Fruit fly (Drosophila melanogaster) whole organism, embryonic: Measurements from ENCODE around the gene CG7551.

Experiments
- B-H2 ChIP-seq: fragments of 200-800 bp; sonication (Bioruptor generic); optimal IDR thresholded peaks from 2 replicates; lab custom pipeline; 2018; ENCODE audit warnings: missing biosample characterization, mild to moderate bottlenecking, missing genetic modification characterization
- BEAF-32 ChIP-seq: fragments of 200-800 bp; sonication (Bioruptor generic); optimal IDR thresholded peaks from 3 replicates; lab custom pipeline; 2017; ENCODE audit warnings: missing biosample characterization, missing genetic modification characterization, mild to moderate bottlenecking, moderate library complexity, missing genetic modification reagents
- CG10274 ChIP-seq: fragments of 200-800 bp; sonication (Bioruptor generic); optimal IDR thresholded peaks from 3 replicates; lab custom pipeline; 2017; ENCODE audit warnings: missing biosample characterization, mild to moderate bottlenecking, missing genetic modification characterization
- CG11093 ChIP-seq: fragments of 200-800 bp; sonication (Bioruptor generic); IDR thresholded peaks from 3 replicates; pipeline ENCODE4 v1.3.6; 2022; ENCODE audit warnings: missing biosample characterization, missing genetic modification characterization
- CG11723 ChIP-seq: fragments of 200-800 bp; sonication (Bioruptor generic); optimal IDR thresholded peaks from 2 replicates; lab custom pipeline; 2017; ENCODE audit warnings: missing biosample characterization, mild to moderate bottlenecking, missing genetic modification characterization
- CG13894 ChIP-seq: fragments of 200-800 bp; sonication (Bioruptor generic); optimal IDR thresholded peaks from 3 replicates; lab custom pipeline; 2018; ENCODE audit warnings: missing biosample characterization, mild to moderate bottlenecking, missing genetic modification characterization, moderate library complexity
- CG14050 ChIP-seq: fragments of 200-800 bp; sonication (Bioruptor generic); IDR thresholded peaks from 3 replicates; pipeline ENCODE4 v1.3.6; 2022; ENCODE audit warnings: missing biosample characterization, missing genetic modification characterization
- CG15269 ChIP-seq: fragments of 200-800 bp; sonication (Bioruptor generic); optimal IDR thresholded peaks from 2 replicates; lab custom pipeline; 2018; ENCODE audit warnings: missing biosample characterization, mild to moderate bottlenecking, missing genetic modification characterization, moderate library complexity
- CG2129 ChIP-seq: fragments of 200-800 bp; sonication (Bioruptor generic); IDR thresholded peaks from 2 replicates; pipeline ENCODE4 v1.3.6; 2022; ENCODE audit warnings: missing biosample characterization, missing genetic modification characterization; ENCODE audit not compliant: partially characterized antibody
- CG30403 ChIP-seq: fragments of 200-800 bp; sonication (Bioruptor generic); optimal IDR thresholded peaks from 3 replicates; lab custom pipeline; 2016; ENCODE audit warnings: missing biosample characterization, missing genetic modification characterization
- CG4328 ChIP-seq: fragments of 200-800 bp; sonication (Bioruptor generic); optimal IDR thresholded peaks from 3 replicates; lab custom pipeline; 2017; ENCODE audit warnings: missing biosample characterization, missing genetic modification reagents, missing genetic modification characterization
- CG4730 ChIP-seq: fragments of 200-800 bp; sonication (Bioruptor generic); IDR thresholded peaks from 2 replicates; pipeline ENCODE4 v1.3.6; 2022; ENCODE audit warnings: missing biosample characterization, missing genetic modification characterization
- CG6813 ChIP-seq: fragments of 200-800 bp; sonication (Bioruptor generic); optimal IDR thresholded peaks from 2 replicates; lab custom pipeline; 2017; ENCODE audit warnings: missing biosample characterization, missing genetic modification characterization, mild to moderate bottlenecking, moderate library complexity, missing genetic modification reagents
- CG6854 ChIP-seq: fragments of 200-800 bp; sonication (Bioruptor generic); optimal IDR thresholded peaks from 3 replicates; lab custom pipeline; 2017; ENCODE audit warnings: missing biosample characterization, mild to moderate bottlenecking, missing genetic modification characterization
- Camta ChIP-seq: fragments of 200-800 bp; sonication (Bioruptor generic); optimal IDR thresholded peaks from 2 replicates; lab custom pipeline; 2016; ENCODE audit warnings: missing biosample characterization, missing genetic modification characterization
- CrebB ChIP-seq: fragments of 200-800 bp; sonication (Bioruptor generic); optimal IDR thresholded peaks from 3 replicates; lab custom pipeline; 2018; ENCODE audit warnings: missing biosample characterization, mild to moderate bottlenecking, missing genetic modification characterization
- D19A ChIP-seq: fragments of 200-800 bp; optimal IDR thresholded peaks from 3 replicates; lab custom pipeline; 2019; ENCODE audit warnings: missing biosample characterization, mild to moderate bottlenecking, missing genetic modification characterization, moderate library complexity
- Dll ChIP-seq: fragments of 200-800 bp; sonication (Bioruptor generic); IDR thresholded peaks from 4 replicates; pipeline ENCODE4 v1.3.6; 2022; ENCODE audit warnings: missing biosample characterization, missing genetic modification characterization; ENCODE audit not compliant: partially characterized antibody
- Drgx ChIP-seq: fragments of 200-800 bp; sonication (Bioruptor generic); IDR thresholded peaks from 2 replicates; pipeline ENCODE4 v1.3.6; 2022; ENCODE audit warnings: missing biosample characterization, missing genetic modification characterization
- HLHmδ ChIP-seq: fragments of 200-800 bp; sonication (Bioruptor generic); optimal IDR thresholded peaks from 2 replicates; lab custom pipeline; 2018; ENCODE audit warnings: missing biosample characterization, mild to moderate bottlenecking, missing genetic modification characterization, moderate library complexity
- Hand ChIP-seq: fragments of 200-800 bp; sonication (Bioruptor generic); optimal IDR thresholded peaks from 2 replicates; lab custom pipeline; 2017; ENCODE audit warnings: mild to moderate bottlenecking, missing biosample characterization, missing genetic modification reagents, missing genetic modification characterization
- Hr78 ChIP-seq, 2 experiments: fragments of 200-800 bp in 1 of 2; fragments of >200 bp in 1 of 2; sonication (Bioruptor generic) in 1 of 2; optimal IDR thresholded peaks; 2 replicates each; lab custom pipeline; 2017 to 2019; ENCODE audit warnings: missing biosample characterization in 2 of 2, missing genetic modification characterization in 2 of 2, mild to moderate bottlenecking in 1 of 2, moderate library complexity in 1 of 2
- Side ChIP-seq: fragments of 200-800 bp; sonication (Bioruptor generic); optimal IDR thresholded peaks from 2 replicates; lab custom pipeline; 2016; ENCODE audit warnings: missing biosample characterization, missing genetic modification characterization
- Ssrp ChIP-seq: fragments of 200-800 bp; sonication (Bioruptor generic); optimal IDR thresholded peaks from 2 replicates; lab custom pipeline; 2018; ENCODE audit warnings: missing biosample characterization, mild to moderate bottlenecking, missing genetic modification characterization, moderate library complexity
- cad ChIP-seq: fragments of >200 bp; optimal IDR thresholded peaks from 2 replicates; lab custom pipeline; 2017; ENCODE audit warnings: missing biosample characterization, missing genetic modification characterization
- cg ChIP-seq: fragments of 200-800 bp; sonication (Bioruptor generic); optimal IDR thresholded peaks from 3 replicates; lab custom pipeline; 2019; ENCODE audit warnings: missing biosample characterization, mild to moderate bottlenecking, missing genetic modification characterization, moderate library complexity
- chm ChIP-seq: fragments of 200-800 bp; sonication (Bioruptor generic); IDR thresholded peaks from 2 replicates; pipeline ENCODE4 v1.3.6; 2022; ENCODE audit warnings: missing biosample characterization, missing genetic modification characterization
- crc ChIP-seq: fragments of 200-800 bp; sonication (Bioruptor generic); optimal IDR thresholded peaks from 2 replicates; lab custom pipeline; 2016; ENCODE audit warnings: missing biosample characterization, missing genetic modification characterization
- croc ChIP-seq: fragments of 200-800 bp; sonication (Bioruptor generic); conservative IDR thresholded peaks from 3 replicates; pipeline ENCODE4 v1.3.6; 2022; ENCODE audit warnings: missing biosample characterization, missing genetic modification characterization
- fd96Cb ChIP-seq: fragments of 200-800 bp; sonication (Bioruptor generic); optimal IDR thresholded peaks from 2 replicates; lab custom pipeline; 2018; ENCODE audit warnings: missing biosample characterization, mild to moderate bottlenecking, missing genetic modification characterization, moderate library complexity
- gce ChIP-seq: fragments of 200-800 bp; sonication (Bioruptor generic); IDR thresholded peaks from 3 replicates; pipeline ENCODE4 v1.3.6; 2022; ENCODE audit warnings: missing biosample characterization, missing genetic modification characterization
- insv ChIP-seq, 2 experiments: fragments of 200-800 bp; sonication (Bioruptor generic); optimal IDR thresholded peaks; 3 replicates each; lab custom pipeline; 2016 to 2018; ENCODE audit warnings: missing biosample characterization in 2 of 2, missing genetic modification characterization in 2 of 2
- inv ChIP-seq: fragments of 200-800 bp; sonication (Bioruptor generic); IDR thresholded peaks from 2 replicates; pipeline ENCODE4 v1.3.6; 2022; ENCODE audit warnings: missing biosample characterization, missing genetic modification characterization; ENCODE audit not compliant: partially characterized antibody
- maf-S ChIP-seq: fragments of 200-800 bp; sonication (Bioruptor generic); optimal IDR thresholded peaks from 2 replicates; lab custom pipeline; 2016; ENCODE audit warnings: missing biosample characterization, missing genetic modification characterization
- mirr ChIP-seq: fragments of 200-800 bp; sonication (Bioruptor generic); optimal IDR thresholded peaks from 3 replicates; lab custom pipeline; 2018; ENCODE audit warnings: missing biosample characterization, mild to moderate bottlenecking, missing genetic modification characterization
- mld ChIP-seq: fragments of 200-800 bp; sonication (Bioruptor generic); IDR thresholded peaks from 3 replicates; pipeline ENCODE4 v1.3.6; 2022; ENCODE audit warnings: missing biosample characterization, missing genetic modification characterization; ENCODE audit not compliant: partially characterized antibody
- org-1 ChIP-seq: fragments of 200-800 bp; sonication (Bioruptor generic); optimal IDR thresholded peaks from 2 replicates; lab custom pipeline; 2017; ENCODE audit warnings: missing biosample characterization, missing genetic modification characterization
- p53 ChIP-seq: fragments of 200-800 bp; sonication (Bioruptor generic); optimal IDR thresholded peaks from 2 replicates; lab custom pipeline; 2016; ENCODE audit warnings: missing biosample characterization, missing genetic modification characterization
- pfk ChIP-seq: fragments of 200-800 bp; sonication (Bioruptor generic); optimal IDR thresholded peaks from 2 replicates; lab custom pipeline; 2018; ENCODE audit warnings: missing biosample characterization, mild to moderate bottlenecking, missing genetic modification characterization, moderate library complexity
- ro ChIP-seq: fragments of 200-800 bp; sonication (Bioruptor generic); IDR thresholded peaks from 2 replicates; pipeline ENCODE4 v1.3.6; 2022; ENCODE audit warnings: missing biosample characterization, missing genetic modification characterization
- sc ChIP-seq, 3 experiments: fragments of >200 bp in 2 of 3; fragments of 200-800 bp in 1 of 3; sonication (Bioruptor generic) in 1 of 3; optimal IDR thresholded peaks; 2 replicates in 2 of 3; 3 replicates in 1 of 3; lab custom pipeline; 2017; ENCODE audit warnings: mild to moderate bottlenecking in 1 of 3, missing biosample characterization in 1 of 3, missing genetic modification characterization in 1 of 3, missing genetic modification reagents in 1 of 3
- slp2 ChIP-seq: fragments of 200-800 bp; sonication (Bioruptor generic); optimal IDR thresholded peaks from 2 replicates; lab custom pipeline; 2016; ENCODE audit warnings: missing biosample characterization, missing genetic modification characterization
- sna ChIP-seq: fragments of 200-800 bp; sonication (Bioruptor generic); IDR thresholded peaks from 2 replicates; pipeline ENCODE4 v1.3.6; 2022; ENCODE audit warnings: missing biosample characterization, missing genetic modification characterization; ENCODE audit not compliant: partially characterized antibody
- trh ChIP-seq: fragments of 200-800 bp; sonication (Bioruptor generic); optimal IDR thresholded peaks from 2 replicates; lab custom pipeline; 2016; ENCODE audit warnings: missing biosample characterization, missing genetic modification characterization
- unpg ChIP-seq: fragments of 200-800 bp; sonication (Bioruptor generic); optimal IDR thresholded peaks from 3 replicates; lab custom pipeline; 2018; ENCODE audit warnings: missing biosample characterization, mild to moderate bottlenecking, missing genetic modification characterization, moderate library complexity

Gene CG7551

DNA sequence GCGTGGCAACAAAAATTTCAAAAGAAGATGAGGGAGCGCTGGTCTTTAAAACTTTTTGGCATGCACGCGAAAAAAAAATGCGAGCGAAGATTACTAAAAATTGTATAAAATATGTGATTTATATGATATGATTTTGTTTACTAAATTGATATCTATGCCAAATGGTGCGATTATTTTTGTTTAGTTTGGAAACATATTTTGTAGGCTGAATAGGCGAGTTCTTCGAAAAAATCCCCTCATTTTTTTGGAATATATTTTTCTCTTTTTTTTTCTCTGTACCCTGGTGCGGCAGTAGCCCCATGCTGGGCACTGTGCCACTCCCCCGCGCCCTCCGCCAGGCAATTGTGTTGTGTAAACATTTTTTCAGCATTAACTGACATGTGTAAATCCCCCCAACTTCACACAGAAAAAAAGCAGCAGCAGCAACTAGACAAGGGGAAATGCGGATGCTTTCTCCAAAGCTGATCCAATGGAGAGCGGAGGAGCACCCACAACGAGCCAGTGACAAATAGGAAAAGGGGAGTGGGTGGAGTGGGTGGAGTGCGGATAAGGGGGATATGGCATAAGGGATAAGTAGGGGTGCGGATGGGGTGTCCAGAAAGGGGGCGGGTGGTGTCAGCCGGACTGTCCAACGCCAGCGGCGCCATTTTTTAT lies 27.8 kb downstream of the CG7551 start (continued):
- 0 out of 3 replicates have a peak, but pooled peaks have one; percentile 21 for TF ChIP-seq gce
- TF ChIP-seq sc (optimal IDR thresholded peaks at IDR 0.05; lab: Kevin White, UChicago): no peak
- TF ChIP-seq sc (GFP tag; optimal IDR thresholded peaks at IDR 0.05; lab: Kevin White, UChicago): peak; percentile 7
- peak; percentile 19 for TF ChIP-seq Ssrp
- peak; percentile 3 for TF ChIP-seq Camta (GFP tag; lab: Kevin White, UChicago)
- TF ChIP-seq mld: 0 out of 3 replicates have a peak, but pooled peaks have one; percentile 32
- no peak for TF ChIP-seq sna (GFP tag; lab: Robert Waterston, UW)

dm6 chr3L:11487327-11487973 lies 29.2 kb downstream of the CG7551 start, which contains the start of gene chrb:
TSS of gene chrb (plus strand) at chr3L:11487550.
- TF ChIP-seq org-1 (GFP tag; lab: Kevin White, UChicago): no peak
- peak; percentile 71 for TF ChIP-seq Drgx (GFP tag; lab: Robert Waterston, UW)
- TF ChIP-seq HLHmδ (GFP tag; lab: Kevin White, UChicago): no peak
- peak; percentile 42 for TF ChIP-seq CG4328 (GFP tag; lab: Kevin White, UChicago)
- TF ChIP-seq CG2129 (GFP tag; lab: Robert Waterston, UW): no peak
- TF ChIP-seq trh: no peak
- no peak for TF ChIP-seq crc (GFP tag; lab: Kevin White, UChicago)
- TF ChIP-seq p53 (GFP tag; lab: Kevin White, UChicago): peak; percentile 58
- 0 out of 4 replicates have a peak, but pooled peaks have one; percentile 48 for TF ChIP-seq Dll (GFP tag; lab: Robert Waterston, UW)
- TF ChIP-seq CG14050 (GFP tag; lab: Robert Waterston, UW): peak; percentile 25; the same call in 1 of the 3 replicates
- TF ChIP-seq CG15269 (tag; lab: Kevin White, UChicago): peak; percentile 62
- peak; percentile 55 for TF ChIP-seq D19A
- TF ChIP-seq CG4730: no peak
- peak; percentile 31 for TF ChIP-seq unpg (GFP tag; lab: Kevin White, UChicago)
- peak; percentile 46 for TF ChIP-seq CG11723
- peak; percentile 40 for TF ChIP-seq slp2 (GFP tag; lab: Kevin White, UChicago)
- TF ChIP-seq inv: peak; percentile 39; the same call in 1 of the 2 replicates
- TF ChIP-seq mirr (GFP tag; lab: Kevin White, UChicago): peak; percentile 50
- TF ChIP-seq Side (GFP tag; lab: Kevin White, UChicago): peak; percentile 36
- no peak for TF ChIP-seq ro (GFP tag; lab: Robert Waterston, UW)
- TF ChIP-seq cg (GFP tag; lab: Kevin White, UChicago): peak; percentile 81
- TF ChIP-seq CG30403: no peak
- no peak for TF ChIP-seq CG10274
- peak; percentile 72 for TF ChIP-seq pfk
- TF ChIP-seq B-H2 (GFP tag; lab: Kevin White, UChicago): no peak
- peak; percentile 41 for TF ChIP-seq cad (GFP tag; lab: Kevin White, UChicago)
- no peak for TF ChIP-seq BEAF-32
- no peak; the same call in 2 of the 3 replicates for TF ChIP-seq CG11093 (GFP tag; lab: Robert Waterston, UW)
- peak; percentile 26 for TF ChIP-seq maf-S (GFP tag; lab: Kevin White, UChicago)
- peak; percentile 65 for TF ChIP-seq CG13894 (tag; lab: Kevin White, UChicago)
- no peak for TF ChIP-seq fd96Cb (tag; lab: Kevin White, UChicago)
- peak; percentile 64 for TF ChIP-seq CG6813 (GFP tag; lab: Kevin White, UChicago)
- peak; percentile 65 for TF ChIP-seq CG6854 (GFP tag; lab: Kevin White, UChicago)
- peak; percentile 73 for TF ChIP-seq CrebB (tag; lab: Kevin White, UChicago)
- TF ChIP-seq chm (GFP tag; lab: Robert Waterston, UW): peak; percentile 97
- peak in 1 of 2 experiments; percentile 86 for TF ChIP-seq Hr78 (GFP tag; optimal IDR thresholded peaks at IDR 0.05; lab: Kevin White, UChicago)
- TF ChIP-seq insv (GFP tag; optimal IDR thresholded peaks at IDR 0.05; lab: Kevin White, UChicago): peak in 1 of 2 experiments; percentile 39
- peak; percentile 53 for TF ChIP-seq Hand (GFP tag; lab: Kevin White, UChicago)
- no peak for TF ChIP-seq croc (GFP tag; lab: Robert Waterston, UW)
